Worm (Caenorhabditis elegans) whole organism, late embryonic: ENCODE data around the gene B0244.10.

Source experiments
- F13H6.1 ChIP-seq: sonication (generic microtip); optimal IDR thresholded peaks from 2 replicates; lab custom pipeline; 2016; ENCODE audit warnings: missing genetic modification characterization, missing compliant biosample characterization
- ama-1 ChIP-seq: fragments of 150-350 bp; optimal IDR thresholded peaks from 2 replicates; lab custom pipeline; 2014
- ceh-19 ChIP-seq: fragments of 200-800 bp; sonication (Bioruptor generic); optimal IDR thresholded peaks from 2 replicates; lab custom pipeline; 2018; ENCODE audit warnings: mild to moderate bottlenecking, missing genetic modification characterization, missing compliant biosample characterization
- ceh-22 ChIP-seq: sonication (generic microtip); optimal IDR thresholded peaks from 2 replicates; lab custom pipeline; 2017; ENCODE audit warnings: missing biosample characterization, missing genetic modification characterization
- ceh-30 ChIP-seq: fragments of 150-350 bp; optimal IDR thresholded peaks from 2 replicates; lab custom pipeline; 2014; ENCODE audit warnings: missing biosample characterization, missing genetic modification characterization
- ceh-31 ChIP-seq: sonication (generic microtip); optimal IDR thresholded peaks from 2 replicates; lab custom pipeline; 2016; ENCODE audit warnings: missing genetic modification characterization, missing compliant biosample characterization
- ceh-34 ChIP-seq: sonication (generic microtip); optimal IDR thresholded peaks from 2 replicates; lab custom pipeline; 2016; ENCODE audit warnings: mild to moderate bottlenecking, missing genetic modification characterization, missing compliant biosample characterization
- ceh-48 ChIP-seq: sonication (generic microtip); optimal IDR thresholded peaks from 2 replicates; lab custom pipeline; 2016; ENCODE audit warnings: missing genetic modification characterization, inconsistent platforms, missing compliant biosample characterization
- che-1 ChIP-seq: sonication (generic microtip); optimal IDR thresholded peaks from 2 replicates; lab custom pipeline; 2016; ENCODE audit warnings: mild to moderate bottlenecking, missing genetic modification characterization, missing compliant biosample characterization
- dmd-4 ChIP-seq: sonication (generic microtip); optimal IDR thresholded peaks from 2 replicates; lab custom pipeline; 2016; ENCODE audit warnings: borderline replicate concordance, missing genetic modification characterization, missing compliant biosample characterization
- dve-1 ChIP-seq: sonication (generic microtip); optimal IDR thresholded peaks from 2 replicates; lab custom pipeline; 2017; ENCODE audit warnings: antibody characterized with exemption, mild to moderate bottlenecking, missing genetic modification characterization, missing compliant biosample characterization
- elt-2 ChIP-seq: sonication (generic microtip); optimal IDR thresholded peaks from 2 replicates; lab custom pipeline; 2016; ENCODE audit warnings: missing genetic modification reagents, missing genetic modification characterization, missing compliant biosample characterization
- elt-4 ChIP-seq: sonication (generic microtip); optimal IDR thresholded peaks from 2 replicates; lab custom pipeline; 2016; ENCODE audit warnings: missing genetic modification characterization, missing compliant biosample characterization
- ets-4 ChIP-seq: sonication (generic microtip); optimal IDR thresholded peaks from 2 replicates; lab custom pipeline; 2016; ENCODE audit warnings: missing genetic modification characterization, missing compliant biosample characterization
- eyg-1 ChIP-seq: sonication (generic microtip); optimal IDR thresholded peaks from 2 replicates; lab custom pipeline; 2016; ENCODE audit warnings: missing genotype, missing genetic modification characterization, missing compliant biosample characterization
- fkh-10 ChIP-seq: fragments of 150-350 bp; optimal IDR thresholded peaks from 2 replicates; lab custom pipeline; 2014; ENCODE audit warnings: missing biosample characterization, missing genetic modification reagents, missing genetic modification characterization
- fkh-6 ChIP-seq: sonication (generic microtip); optimal IDR thresholded peaks from 2 replicates; lab custom pipeline; 2016; ENCODE audit warnings: missing genetic modification characterization, missing compliant biosample characterization
- gmeb-2 ChIP-seq: sonication (generic microtip); optimal IDR thresholded peaks from 2 replicates; lab custom pipeline; 2016; ENCODE audit warnings: missing genetic modification characterization, inconsistent platforms, missing compliant biosample characterization
- hlh-13 ChIP-seq: fragments of 200-800 bp; sonication (Bioruptor generic); optimal IDR thresholded peaks from 2 replicates; lab custom pipeline; 2018; ENCODE audit warnings: mild to moderate bottlenecking, missing genetic modification characterization, missing compliant biosample characterization
- hlh-30 ChIP-seq: sonication (generic microtip); optimal IDR thresholded peaks from 2 replicates; lab custom pipeline; 2017; ENCODE audit warnings: antibody characterized with exemption, missing genetic modification characterization, missing compliant biosample characterization; ENCODE audit not compliant: insufficient read depth
- hlh-6 ChIP-seq: sonication (generic microtip); optimal IDR thresholded peaks from 2 replicates; lab custom pipeline; 2016; ENCODE audit warnings: missing genotype, missing genetic modification characterization, missing compliant biosample characterization
- hlh-8 ChIP-seq: sonication (generic microtip); optimal IDR thresholded peaks from 2 replicates; lab custom pipeline; 2016; ENCODE audit warnings: missing genotype, missing genetic modification characterization, missing compliant biosample characterization
- lim-6 ChIP-seq: sonication (generic microtip); optimal IDR thresholded peaks from 2 replicates; lab custom pipeline; 2016; ENCODE audit warnings: missing genetic modification characterization, missing compliant biosample characterization
- lin-11 ChIP-seq: fragments of 200-800 bp; sonication (Bioruptor generic); optimal IDR thresholded peaks from 2 replicates; lab custom pipeline; 2018; ENCODE audit warnings: mild to moderate bottlenecking, missing genetic modification characterization, missing compliant biosample characterization
- madf-2 ChIP-seq: sonication (generic microtip); optimal IDR thresholded peaks from 2 replicates; lab custom pipeline; 2017; ENCODE audit warnings: missing genetic modification characterization, missing compliant biosample characterization
- mec-3 ChIP-seq: sonication (generic microtip); optimal IDR thresholded peaks from 2 replicates; lab custom pipeline; 2016; ENCODE audit warnings: borderline replicate concordance, missing genetic modification characterization, missing compliant biosample characterization
- nfya-1 ChIP-seq: sonication (generic microtip); optimal IDR thresholded peaks from 2 replicates; lab custom pipeline; 2017; ENCODE audit warnings: missing genetic modification characterization, mild to moderate bottlenecking, missing compliant biosample characterization, antibody characterized with exemption, moderate library complexity
- nhr-11 ChIP-seq: fragments of 150-350 bp; optimal IDR thresholded peaks from 2 replicates; lab custom pipeline; 2014; ENCODE audit warnings: missing biosample characterization, missing genetic modification characterization
- npax-4 ChIP-seq: sonication (generic microtip); optimal IDR thresholded peaks from 2 replicates; lab custom pipeline; 2016; ENCODE audit warnings: missing genetic modification characterization, missing compliant biosample characterization
- pag-3 ChIP-seq: sonication (generic microtip); optimal IDR thresholded peaks from 2 replicates; lab custom pipeline; 2016; ENCODE audit warnings: missing compliant biosample characterization, missing genetic modification characterization, borderline replicate concordance
- pax-1 ChIP-seq: fragments of 150-350 bp; optimal IDR thresholded peaks from 2 replicates; lab custom pipeline; 2014; ENCODE audit warnings: missing biosample characterization, missing genetic modification characterization
- pha-2 ChIP-seq: sonication (generic microtip); optimal IDR thresholded peaks from 2 replicates; lab custom pipeline; 2017; ENCODE audit warnings: mild to moderate bottlenecking, missing genetic modification characterization, missing compliant biosample characterization
- pha-4 ChIP-seq: fragments of 150-350 bp; optimal IDR thresholded peaks from 2 replicates; lab custom pipeline; 2018; ENCODE audit warnings: missing biosample characterization, missing genetic modification reagents, missing genetic modification characterization
- pros-1 ChIP-seq: fragments of 150-350 bp; optimal IDR thresholded peaks from 2 replicates; lab custom pipeline; 2014; ENCODE audit warnings: missing biosample characterization, missing genetic modification reagents, missing genetic modification characterization
- ref-2 ChIP-seq: sonication (generic microtip); optimal IDR thresholded peaks from 2 replicates; lab custom pipeline; 2016; ENCODE audit warnings: missing genetic modification characterization, missing compliant biosample characterization
- rnt-1 ChIP-seq: sonication (generic microtip); optimal IDR thresholded peaks from 2 replicates; lab custom pipeline; 2016; ENCODE audit warnings: missing genetic modification characterization, missing compliant biosample characterization
- tbx-7 ChIP-seq: sonication (generic microtip); optimal IDR thresholded peaks from 2 replicates; lab custom pipeline; 2016; ENCODE audit warnings: missing genotype, missing genetic modification characterization, missing compliant biosample characterization
- ttx-3 ChIP-seq: sonication (generic microtip); optimal IDR thresholded peaks from 2 replicates; lab custom pipeline; 2016; ENCODE audit warnings: missing genetic modification reagents, missing genetic modification characterization, missing compliant biosample characterization
- unc-42 ChIP-seq: sonication (generic microtip); optimal IDR thresholded peaks from 2 replicates; lab custom pipeline; 2016; ENCODE audit warnings: missing genotype, missing genetic modification characterization, missing compliant biosample characterization
- unc-55 ChIP-seq: sonication (generic microtip); optimal IDR thresholded peaks from 2 replicates; lab custom pipeline; 2017; ENCODE audit warnings: missing biosample characterization, missing genetic modification reagents, missing genetic modification characterization
- unc-86 ChIP-seq: sonication (generic microtip); optimal IDR thresholded peaks from 2 replicates; lab custom pipeline; 2016; ENCODE audit warnings: missing genetic modification characterization, missing compliant biosample characterization
- zip-5 ChIP-seq: sonication (generic microtip); optimal IDR thresholded peaks from 2 replicates; lab custom pipeline; 2016; ENCODE audit warnings: missing genetic modification characterization, missing compliant biosample characterization

B0244.10 gene

DNA sequence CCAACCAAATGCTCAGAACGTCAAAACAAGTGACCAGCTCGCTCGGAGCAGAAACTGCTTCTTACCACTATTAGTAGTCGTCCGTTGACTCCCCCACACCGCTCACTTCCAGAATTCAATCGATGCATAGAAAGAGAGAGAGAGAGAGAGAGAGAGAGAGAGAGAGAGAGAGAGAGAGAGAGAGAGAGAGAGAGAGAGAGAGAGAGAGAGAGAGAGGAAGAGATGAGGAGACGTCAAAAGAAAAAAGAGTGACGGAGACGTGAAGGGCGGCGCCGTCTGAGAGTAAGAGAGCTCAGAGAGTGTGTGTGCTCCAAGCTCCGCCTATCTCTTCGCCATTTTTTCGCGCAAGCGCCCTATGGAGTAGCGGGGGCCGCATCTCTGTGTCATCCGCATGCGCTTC is 20.2 kb downstream of the B0244.10 start, which contains the start of gene ida-1:
ida-1 (plus strand) TSS at position 336 of the 400 bp plus-strand sequence.
- TF ChIP-seq unc-55 (GFP tag; lab: Kevin White, UChicago) (peak; percentile 36), ttx-3 (tag; lab: Kevin White, UChicago) (no peak), ceh-19 (GFP tag; lab: Kevin White, UChicago) (no peak), nfya-1 (tag; lab: Kevin White, UChicago) (peak; percentile 36), hlh-8 (no peak), hlh-13 (peak; percentile 3), pag-3 (tag; lab: Kevin White, UChicago) (no peak), mec-3 (tag; lab: Kevin White, UChicago) (no peak), ceh-22 (tag; lab: Kevin White, UChicago) (no peak), pha-2 (tag; lab: Kevin White, UChicago) (no peak)

DNA sequence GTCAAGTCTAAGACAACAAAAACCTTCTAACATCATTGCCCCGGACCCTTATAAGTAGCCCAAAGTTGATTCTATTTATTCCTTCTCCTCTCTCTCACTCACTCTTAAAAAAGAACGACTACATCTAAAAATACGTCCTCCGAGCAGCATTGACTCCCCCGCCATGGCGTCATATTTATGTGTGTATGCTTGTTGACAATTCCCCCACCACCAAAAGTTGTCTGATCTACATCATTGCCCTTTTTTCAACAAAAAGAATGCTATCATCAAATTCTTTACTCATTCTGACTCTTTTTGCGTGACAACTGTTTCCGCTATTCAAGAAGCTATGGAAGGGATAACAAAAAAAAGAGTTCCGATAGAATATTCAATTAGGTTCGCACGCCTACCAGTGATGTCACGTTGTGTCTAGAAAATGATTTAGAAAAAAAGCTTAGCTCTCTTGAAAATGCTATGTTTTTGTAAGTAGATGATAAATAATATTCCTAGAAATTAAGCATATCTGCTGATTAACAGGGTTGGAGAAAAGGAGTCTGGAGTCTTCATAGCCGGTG is 22.6 kb downstream of the B0244.10 start:
- TF ChIP-seq unc-86 (no peak), unc-42 (peak; percentile 23)

DNA sequence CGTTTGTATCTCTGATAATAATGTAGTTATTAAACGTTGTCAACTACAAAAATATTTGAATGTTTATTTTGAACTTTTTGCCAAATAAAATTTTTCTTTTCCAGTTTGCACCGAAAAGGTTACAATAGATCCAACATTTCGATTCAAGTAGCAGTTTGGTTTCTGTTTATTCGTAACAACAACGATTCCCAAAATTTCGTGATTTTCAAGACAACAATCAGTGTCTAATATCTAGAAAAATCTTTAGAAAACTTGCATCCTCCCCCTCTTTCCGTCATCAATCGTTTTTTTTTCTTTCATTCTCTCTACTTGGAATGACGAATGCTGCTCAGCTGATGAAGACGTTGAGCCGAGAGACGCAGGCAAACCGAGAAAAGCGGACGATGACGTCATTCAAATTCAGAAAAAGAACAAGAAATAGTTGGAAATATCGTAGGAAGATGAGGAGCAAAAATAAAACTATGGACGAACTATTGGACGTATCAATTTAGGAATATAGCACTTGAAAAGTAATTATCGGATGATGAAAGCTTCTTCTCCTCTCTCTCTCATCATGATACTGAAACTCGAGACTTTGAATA is 23.7 kb downstream of the B0244.10 start:
- TF ChIP-seq madf-2 (tag; lab: Kevin White, UChicago) (no peak), tbx-7 (tag; lab: Kevin White, UChicago) (no peak), hlh-13 (no peak), ceh-31 (no peak), ceh-30 (tag; lab: Kevin White, UChicago) (no peak), gmeb-2 (tag; lab: Kevin White, UChicago) (no peak), fkh-10 (GFP tag; lab: Kevin White, UChicago) (no peak), ceh-48 (tag; lab: Kevin White, UChicago) (no peak), unc-86 (no peak), hlh-6 (tag; lab: Kevin White, UChicago) (no peak), elt-4 (tag; lab: Kevin White, UChicago) (no peak), ets-4 (no peak), dve-1 (tag; lab: Kevin White, UChicago) (no peak), unc-55 (GFP tag; lab: Kevin White, UChicago) (no peak), che-1 (tag; lab: Kevin White, UChicago) (no peak), zip-5 (tag; lab: Kevin White, UChicago) (no peak), F13H6.1 (tag; lab: Kevin White, UChicago) (no peak), pax-1 (tag; lab: Kevin White, UChicago) (no peak), dmd-4 (tag; lab: Kevin White, UChicago) (no peak), elt-2 (tag; lab: Kevin White, UChicago) (no peak)

DNA sequence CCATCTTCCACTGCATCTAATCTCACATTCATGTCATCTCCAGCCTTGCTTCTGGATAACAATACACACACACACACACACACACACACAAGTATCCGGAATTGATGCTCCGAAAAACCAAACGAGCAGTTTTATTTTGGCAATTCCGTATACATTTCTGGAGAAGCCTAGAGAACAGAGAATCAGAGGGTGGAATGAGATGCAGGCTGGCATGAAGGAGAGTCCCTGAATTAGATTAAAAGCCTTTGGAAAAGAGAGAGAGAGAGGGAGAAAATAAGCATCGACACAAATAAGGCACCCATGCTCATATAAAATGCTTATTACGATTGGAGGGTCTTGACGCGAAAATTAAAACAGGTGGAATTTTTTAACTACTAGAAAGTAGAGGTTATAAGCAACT is 25.8 kb downstream of the B0244.10 start:
- peak; percentile 13 for TF ChIP-seq ceh-31
- TF ChIP-seq unc-42: peak; percentile 73
- TF ChIP-seq gmeb-2 (tag; lab: Kevin White, UChicago): no peak

DNA sequence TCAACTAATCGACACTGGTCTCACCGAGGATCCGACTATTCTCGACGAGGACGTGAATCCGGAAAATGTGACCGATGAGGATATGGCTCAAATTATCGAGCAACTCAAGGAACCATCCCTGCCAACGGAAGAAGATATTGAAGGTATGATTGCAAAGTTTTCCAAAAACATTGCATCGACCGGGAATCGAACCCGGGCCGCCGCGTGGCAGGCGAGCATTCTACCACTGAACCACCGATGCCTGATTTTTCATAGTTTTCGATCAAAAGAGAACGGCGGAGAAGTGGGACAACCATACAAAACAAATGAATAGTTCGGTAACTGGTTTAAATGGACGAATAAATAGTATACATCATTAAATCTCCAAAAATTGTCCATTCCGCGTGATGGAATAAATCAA is 26.9 kb downstream of the B0244.10 start:
- TF ChIP-seq pros-1 (tag; lab: Kevin White, UChicago): no peak
- no peak for TF ChIP-seq ets-4
- TF ChIP-seq ama-1: no peak
- TF ChIP-seq pha-4 (tag; lab: Kevin White, UChicago): no peak
- TF ChIP-seq elt-2 (tag; lab: Kevin White, UChicago): no peak

DNA sequence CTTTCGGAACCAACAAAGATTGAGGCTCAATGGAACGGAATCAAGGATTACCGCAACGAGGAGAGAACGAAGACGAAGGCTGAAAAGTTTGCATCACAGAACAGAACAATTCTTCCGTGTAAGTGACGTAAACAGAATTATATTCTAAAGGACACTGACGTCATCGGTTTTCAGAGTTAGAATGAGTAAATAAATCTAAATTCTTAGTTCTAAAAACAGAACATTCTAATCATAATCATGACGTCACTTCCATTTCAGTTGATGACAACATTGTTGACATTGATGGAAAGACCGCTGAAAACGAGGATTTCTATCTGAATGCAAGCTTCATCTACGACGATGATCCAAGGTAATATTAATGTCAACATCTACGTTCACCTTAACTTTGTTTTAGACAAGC is 29.0 kb downstream of the B0244.10 start:
- TF ChIP-seq npax-4 (tag; lab: Kevin White, UChicago) (no peak), ref-2 (tag; lab: Kevin White, UChicago) (no peak), nhr-11 (no peak), ceh-34 (tag; lab: Kevin White, UChicago) (no peak), eyg-1 (tag; lab: Kevin White, UChicago) (no peak), hlh-30 (tag; lab: Kevin White, UChicago) (no peak), pha-4 (tag; lab: Kevin White, UChicago) (no peak), ceh-22 (tag; lab: Kevin White, UChicago) (no peak), lin-11 (tag; lab: Kevin White, UChicago) (no peak), zip-5 (tag; lab: Kevin White, UChicago) (no peak), lim-6 (tag; lab: Kevin White, UChicago) (no peak), fkh-6 (tag; lab: Kevin White, UChicago) (no peak), ttx-3 (tag; lab: Kevin White, UChicago) (no peak), F13H6.1 (tag; lab: Kevin White, UChicago) (no peak), rnt-1 (tag; lab: Kevin White, UChicago) (no peak), gmeb-2 (tag; lab: Kevin White, UChicago) (no peak), unc-42 (no peak)
- TF ChIP-seq, all 69 proteins: peak for 0
